Fruit fly (Drosophila melanogaster): ENCODE measurements around the gene Ge-1.

Ge-1 gene

dm6 chr2L:11081337-11081736, 19.4 kb downstream of the Ge-1 start, which contains the start of gene AstC (continued):
- 0 out of 3 replicates have a peak, but pooled peaks have one; percentile 16 for TF ChIP-seq CG11560 (tag; IDR thresholded peaks at IDR 0.05)
- no peak for TF ChIP-seq ERR (GFP tag; optimal IDR thresholded peaks at IDR 0.05)
- TF ChIP-seq shn (GFP tag; optimal IDR thresholded peaks at IDR 0.05), result no peak
- TF ChIP-seq Hr39 (optimal IDR thresholded peaks at IDR 0.05), result peak; percentile 51

DNA sequence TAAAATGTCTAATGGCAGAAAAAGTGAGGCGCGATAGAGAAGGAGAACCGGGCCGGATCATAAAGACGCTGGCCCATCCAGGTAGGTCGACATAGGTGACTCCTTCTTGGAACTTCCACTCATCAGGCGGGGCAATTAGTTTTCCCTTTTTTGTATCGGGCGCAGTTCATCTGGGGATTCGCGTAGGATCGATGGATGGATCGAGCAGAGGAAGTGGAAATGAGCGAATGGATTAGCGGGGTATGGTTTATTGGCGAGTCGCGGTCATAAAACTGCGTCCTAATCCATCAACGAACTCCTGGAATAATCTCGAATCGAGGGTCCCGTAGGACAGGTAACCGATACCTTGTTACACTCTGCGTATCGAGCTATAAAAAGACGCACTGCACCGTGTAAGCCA, 25.6 kb downstream of the Ge-1 start, which contains the start of gene CG43725:
CG43725 (plus strand) TSS at position 400 of the 400 bp plus-strand sequence.
- TF ChIP-seq pfk (GFP tag; optimal IDR thresholded peaks at IDR 0.05) (no peak), cad (GFP tag; optimal IDR thresholded peaks at IDR 0.05) (peak; percentile 94), zen (tag; optimal IDR thresholded peaks at IDR 0.05) (peak; percentile 86), CG9932 (GFP tag; IDR thresholded peaks at IDR 0.05) (no peak), CG33213 (GFP tag; optimal IDR thresholded peaks at IDR 0.05) (no peak), CG7271 (tag; optimal IDR thresholded peaks at IDR 0.05) (peak; percentile 7)

- TF ChIP-seq Dll (GFP tag; IDR thresholded peaks at IDR 0.05; ENCODE audit: partially characterized antibody) (0 out of 4 replicates have a peak, but pooled peaks have one; percentile 26), bsh (GFP tag; optimal IDR thresholded peaks at IDR 0.05) (peak in 1 of 2 experiments; percentile 56), ase (GFP tag; IDR thresholded peaks at IDR 0.05) (no peak), hbn (GFP tag; IDR thresholded peaks at IDR 0.05; ENCODE audit: partially characterized antibody) (no peak), hkb (optimal IDR thresholded peaks at IDR 0.05) (no peak), hkb (GFP tag; IDR thresholded peaks at IDR 0.05) (no peak), eyg (GFP tag; optimal IDR thresholded peaks at IDR 0.05) (no peak), dysf (GFP tag; IDR thresholded peaks at IDR 0.05) (no peak), dm (GFP tag; optimal IDR thresholded peaks at IDR 0.05) (no peak), Adf1 (GFP tag; IDR thresholded peaks at IDR 0.05) (no peak), scrt (GFP tag; optimal IDR thresholded peaks at IDR 0.05) (no peak), CG31224 (GFP tag; IDR thresholded peaks at IDR 0.05) (no peak), CG6272 (GFP tag; IDR thresholded peaks at IDR 0.05) (no peak), CG6854 (GFP tag; optimal IDR thresholded peaks at IDR 0.05) (no peak)
Observed at dm6 chr2L:11073947-11074346, 26.7 kb downstream of the Ge-1 start.

- peak in 1 of 2 experiments; percentile 2 for TF ChIP-seq bsh (GFP tag; optimal IDR thresholded peaks at IDR 0.05)
- no peak for TF ChIP-seq mld (GFP tag; IDR thresholded peaks at IDR 0.05; ENCODE audit: partially characterized antibody)
- TF ChIP-seq NC2α (GFP tag; optimal IDR thresholded peaks at IDR 0.05), result no peak
- TF ChIP-seq h (optimal IDR thresholded peaks at IDR 0.05), result no peak
- no peak for TF ChIP-seq CG10274 (GFP tag; optimal IDR thresholded peaks at IDR 0.05)
Observed at dm6 chr2L:11072880-11073279, 27.8 kb downstream of the Ge-1 start.

dm6 chr2L:11072250-11072649, 28.4 kb downstream of the Ge-1 start:
- TF ChIP-seq CG2202 (tag; optimal IDR thresholded peaks at IDR 0.05) (no peak), Stat92E (GFP tag; optimal IDR thresholded peaks at IDR 0.05) (no peak), Meics (GFP tag; optimal IDR thresholded peaks at IDR 0.05) (no peak), nom (GFP tag; optimal IDR thresholded peaks at IDR 0.05) (peak; percentile 56), chinmo (GFP tag; IDR thresholded peaks at IDR 0.05; ENCODE audit: partially characterized antibody) (no peak), CG16813 (GFP tag; IDR thresholded peaks at IDR 0.05; ENCODE audit: partially characterized antibody) (no peak), lbe (GFP tag; optimal IDR thresholded peaks at IDR 0.05) (peak; percentile 47), bsh (GFP tag; optimal IDR thresholded peaks at IDR 0.05) (peak in 1 of 2 experiments; percentile 40), CG7357 (GFP tag; IDR thresholded peaks at IDR 0.05) (no peak), corto (GFP tag; optimal IDR thresholded peaks at IDR 0.05) (peak; percentile 70), Drgx (GFP tag; IDR thresholded peaks at IDR 0.05) (peak; percentile 17; the same call in 1 of the 2 replicates), CG8089 (GFP tag; optimal IDR thresholded peaks at IDR 0.05) (no peak)

Data from whole organism, embryonic.